Fruit fly (Drosophila melanogaster): ENCODE measurements around the gene CG14563.

Gene CG14563

DNA sequence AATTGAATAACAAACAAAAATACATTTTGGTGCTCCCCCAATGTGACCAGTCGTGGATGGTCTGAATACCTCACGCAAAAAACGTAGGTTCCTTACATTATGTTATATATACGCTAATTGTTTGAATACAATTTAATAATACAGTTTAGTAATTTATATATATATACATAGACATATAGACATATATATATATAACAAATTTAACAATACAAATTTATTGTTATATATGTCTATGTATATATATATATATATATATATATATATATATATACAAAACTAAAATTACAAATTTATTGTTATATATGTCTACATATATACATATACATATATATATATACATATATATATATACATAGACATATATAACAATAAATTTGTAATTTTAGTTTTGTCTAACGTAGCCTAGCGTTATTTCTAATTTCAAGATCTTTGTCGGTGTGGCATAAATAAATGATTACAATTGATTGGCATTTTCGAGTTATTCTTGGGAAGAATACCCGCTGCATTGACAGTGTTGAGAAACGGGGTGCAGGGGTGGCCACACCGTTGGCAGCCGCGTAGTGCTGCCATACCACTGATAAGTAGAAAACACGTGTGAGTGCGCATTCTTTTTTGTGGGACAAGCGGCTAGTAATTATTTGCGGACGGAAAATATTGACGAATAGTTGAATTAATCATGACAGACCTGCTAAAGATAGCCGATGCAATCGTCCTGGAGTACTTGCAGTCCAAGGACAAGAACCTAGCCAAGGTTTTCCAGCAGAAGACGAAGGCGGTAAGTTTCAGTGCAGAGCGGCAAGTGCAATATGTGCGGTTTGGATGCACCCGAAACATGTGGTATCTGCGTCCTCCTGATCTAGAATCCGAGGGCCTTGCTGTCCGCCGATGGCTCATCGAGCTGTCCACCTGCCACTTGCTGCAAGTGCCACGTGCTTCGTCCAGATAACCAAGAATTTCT lies 9.7 kb downstream of the CG14563 start, which contains the start of the genes CG7148 and Nopp140 (continued):
- TF ChIP-seq CG6175 (GFP tag; IDR thresholded peaks at IDR 0.05) (no peak), cato (GFP tag; optimal IDR thresholded peaks at IDR 0.05; ENCODE audit: borderline replicate concordance) (no peak), CG11456 (GFP tag; IDR thresholded peaks at IDR 0.05) (peak; percentile 79), CG34422 (GFP tag; IDR thresholded peaks at IDR 0.05) (peak; percentile 91), Asciz (GFP tag; optimal IDR thresholded peaks at IDR 0.05) (no peak), CG7839 (tag; optimal IDR thresholded peaks at IDR 0.05) (peak; percentile 63), CG11093 (GFP tag; IDR thresholded peaks at IDR 0.05) (no peak), CG31388 (GFP tag; optimal IDR thresholded peaks at IDR 0.05) (no peak), eyg (GFP tag; optimal IDR thresholded peaks at IDR 0.05) (peak; percentile 10), CG16815 (GFP tag; optimal IDR thresholded peaks at IDR 0.05) (peak; percentile 35), CG15011 (GFP tag; optimal IDR thresholded peaks at IDR 0.05) (no peak), CG30403 (GFP tag; optimal IDR thresholded peaks at IDR 0.05) (peak; percentile 68), CG4424 (GFP tag; optimal IDR thresholded peaks at IDR 0.05) (peak; percentile 52), Mes4 (GFP tag; optimal IDR thresholded peaks at IDR 0.05) (peak; percentile 13), Hr78 (GFP tag; optimal IDR thresholded peaks at IDR 0.05) (no peak), Dip2 (GFP tag; IDR thresholded peaks at IDR 0.05) (no peak), YL-1 (GFP tag; optimal IDR thresholded peaks at IDR 0.05) (peak; percentile 93), CG10959 (GFP tag; IDR thresholded peaks at IDR 0.05) (no peak), lilli (GFP tag; optimal IDR thresholded peaks at IDR 0.05) (peak; percentile 70), stc (GFP tag; IDR thresholded peaks at IDR 0.05) (no peak; the same call in 1 of the 2 replicates), da (GFP tag; optimal IDR thresholded peaks at IDR 0.05) (no peak), pho (GFP tag; optimal IDR thresholded peaks at IDR 0.05) (peak; percentile 71), ind (GFP tag; optimal IDR thresholded peaks at IDR 0.05) (peak; percentile 71), cwo (GFP tag; optimal IDR thresholded peaks at IDR 0.05) (peak; percentile 78), cas (GFP tag; IDR thresholded peaks at IDR 0.05) (peak; percentile 75), sqz (GFP tag; optimal IDR thresholded peaks at IDR 0.05) (no peak), CG34376 (GFP tag; optimal IDR thresholded peaks at IDR 0.05) (no peak), HLH54F (GFP tag; optimal IDR thresholded peaks at IDR 0.05) (peak; percentile 77), Atf6 (GFP tag; IDR thresholded peaks at IDR 0.05) (peak; percentile 52; the same call in 1 of the 2 replicates), crp (GFP tag; optimal IDR thresholded peaks at IDR 0.05) (peak in 1 of 2 experiments; percentile 62), fru (optimal IDR thresholded peaks at IDR 0.05) (no peak), shn (GFP tag; optimal IDR thresholded peaks at IDR 0.05) (peak; percentile 66), CG4328 (GFP tag; optimal IDR thresholded peaks at IDR 0.05) (peak; percentile 1), klu (GFP tag; IDR thresholded peaks at IDR 0.05) (peak; percentile 44; the same call in 1 of the 2 replicates), CG1529 (GFP tag; optimal IDR thresholded peaks at IDR 0.05) (no peak), Dip3 (GFP tag; optimal IDR thresholded peaks at IDR 0.05) (peak; percentile 63), mirr (GFP tag; optimal IDR thresholded peaks at IDR 0.05) (peak; percentile 71), Dbx (GFP tag; IDR thresholded peaks at IDR 0.05) (peak; percentile 59; the same call in 2 of the 3 replicates), en (GFP tag; optimal IDR thresholded peaks at IDR 0.05) (no peak), MTF-1 (GFP tag; optimal IDR thresholded peaks at IDR 0.05; ENCODE audit: borderline replicate concordance) (peak; percentile 40), Nf-YA (GFP tag; IDR thresholded peaks at IDR 0.05) (no peak), lola (GFP tag; optimal IDR thresholded peaks at IDR 0.05) (peak in 1 of 3 experiments; percentile 14), MBD-R2 (GFP tag; IDR thresholded peaks at IDR 0.05) (peak; percentile 82), Scr (GFP tag; IDR thresholded peaks at IDR 0.05; ENCODE audit: partially characterized antibody) (no peak; the same call in 1 of the 2 replicates), CG14441 (GFP tag; IDR thresholded peaks at IDR 0.05) (peak; percentile 67), HLHmδ (GFP tag; optimal IDR thresholded peaks at IDR 0.05) (peak; percentile 82), jing (GFP tag; optimal IDR thresholded peaks at IDR 0.05) (no peak), Abd-B (GFP tag; optimal IDR thresholded peaks at IDR 0.05) (peak; percentile 46)

Measured in whole organism, embryonic.